Worm (Caenorhabditis elegans) whole organism, L3 larva: ENCODE results near the gene Y38C1AA.7.

Source experiments
- eor-1 ChIP-seq, 2 experiments: fragments of 150-350 bp; optimal IDR thresholded peaks; 2 replicates each; lab custom pipeline; 2014 to 2018; ENCODE audit warnings: missing biosample characterization in 2 of 2, missing genetic modification characterization in 2 of 2
- fkh-10 ChIP-seq: sonication (generic microtip); optimal IDR thresholded peaks from 2 replicates; lab custom pipeline; 2017; ENCODE audit warnings: missing biosample characterization, missing genetic modification reagents, missing genetic modification characterization
- lin-15B ChIP-seq: fragments of 150-350 bp; optimal IDR thresholded peaks from 2 replicates; lab custom pipeline; 2014; ENCODE audit warnings: missing biosample characterization, missing genetic modification characterization
- mdl-1 ChIP-seq: fragments of 150-350 bp; optimal IDR thresholded peaks from 2 replicates; lab custom pipeline; 2014; ENCODE audit warnings: missing biosample characterization, missing genetic modification characterization
- nhr-11 ChIP-seq: fragments of 150-350 bp; optimal IDR thresholded peaks from 2 replicates; lab custom pipeline; 2014; ENCODE audit warnings: missing biosample characterization, missing genetic modification characterization
- nhr-12 ChIP-seq: fragments of 150-350 bp; optimal IDR thresholded peaks from 2 replicates; lab custom pipeline; 2014; ENCODE audit warnings: missing biosample characterization, missing genetic modification characterization
- pha-4 ChIP-seq: fragments of 150-350 bp; optimal IDR thresholded peaks from 2 replicates; lab custom pipeline; 2014; ENCODE audit warnings: missing biosample characterization, missing genetic modification reagents, missing genetic modification characterization
- tbx-2 ChIP-seq: sonication (generic microtip); optimal IDR thresholded peaks from 2 replicates; lab custom pipeline; 2016; ENCODE audit warnings: mild to moderate bottlenecking, missing genetic modification characterization, missing compliant biosample characterization

- TF ChIP-seq lin-15B = no peak
- TF ChIP-seq nhr-12 (tag; lab: Kevin White, UChicago) = no peak
- TF ChIP-seq pha-4 (tag; lab: Kevin White, UChicago) = no peak
- no peak for TF ChIP-seq mdl-1 (tag; lab: Kevin White, UChicago)
- no peak for TF ChIP-seq nhr-11 (tag; lab: Kevin White, UChicago)
- no peak for TF ChIP-seq tbx-2 (tag; lab: Kevin White, UChicago)
- no peak for TF ChIP-seq eor-1 (tag; optimal IDR thresholded peaks at IDR 0.05; lab: Kevin White, UChicago)
- TF ChIP-seq fkh-10 (GFP tag; lab: Kevin White, UChicago) = no peak
Measured at ce11 chrIV:202921-203652, 44.3 kb downstream of the Y38C1AA.7 start, which contains the start of gene gfrp-1.
